Worm (Caenorhabditis elegans) whole organism, L2 larva: ENCODE data around the gene irk-1.

Source experiments
- C34F6.9 ChIP-seq: fragments of 150-350 bp; optimal IDR thresholded peaks from 2 replicates; lab custom pipeline; 2014; ENCODE audit warnings: missing biosample characterization, missing genetic modification characterization
- F13H6.1 ChIP-seq: sonication (generic microtip); optimal IDR thresholded peaks from 2 replicates; lab custom pipeline; 2016; ENCODE audit warnings: missing genetic modification characterization, missing compliant biosample characterization
- R02D3.7 ChIP-seq: fragments of 150-350 bp; optimal IDR thresholded peaks from 2 replicates; lab custom pipeline; 2014; ENCODE audit warnings: missing biosample characterization, missing genetic modification characterization
- Y55F3AM.14 ChIP-seq: fragments of 200-800 bp; sonication (Bioruptor generic); optimal IDR thresholded peaks from 2 replicates; lab custom pipeline; 2018; ENCODE audit warnings: mild to moderate bottlenecking, missing genetic modification characterization, missing compliant biosample characterization
- ZK546.5 ChIP-seq: sonication (generic microtip); optimal IDR thresholded peaks from 2 replicates; lab custom pipeline; 2017; ENCODE audit warnings: missing biosample characterization, missing genetic modification characterization
- ama-1 ChIP-seq: fragments of 150-350 bp; optimal IDR thresholded peaks from 2 replicates; lab custom pipeline; 2018; ENCODE audit warnings: inconsistent platforms
- blmp-1 ChIP-seq: sonication (generic microtip); optimal IDR thresholded peaks from 2 replicates; lab custom pipeline; 2017; ENCODE audit warnings: missing genetic modification characterization, mild to moderate bottlenecking, missing compliant biosample characterization, antibody characterized with exemption, moderate library complexity; ENCODE audit not compliant: insufficient read depth
- ceh-16 ChIP-seq: fragments of 150-350 bp; optimal IDR thresholded peaks from 2 replicates; lab custom pipeline; 2014; ENCODE audit warnings: missing biosample characterization, missing genetic modification characterization
- ceh-82 ChIP-seq: fragments of 150-350 bp; optimal IDR thresholded peaks from 2 replicates; lab custom pipeline; 2014; ENCODE audit warnings: missing biosample characterization, missing genetic modification characterization
- crh-2 ChIP-seq: sonication (generic microtip); optimal IDR thresholded peaks from 2 replicates; lab custom pipeline; 2017; ENCODE audit warnings: missing biosample characterization, missing genetic modification characterization
- egl-27 ChIP-seq: sonication (generic microtip); optimal IDR thresholded peaks from 3 replicates; lab custom pipeline; 2017; ENCODE audit warnings: missing biosample characterization, missing genetic modification reagents, missing genetic modification characterization
- elt-1 ChIP-seq: fragments of 150-350 bp; optimal IDR thresholded peaks from 2 replicates; lab custom pipeline; 2014; ENCODE audit warnings: missing biosample characterization, missing genetic modification characterization
- elt-3 ChIP-seq: sonication (generic microtip); optimal IDR thresholded peaks from 2 replicates; lab custom pipeline; 2017; ENCODE audit warnings: missing biosample characterization, missing genetic modification characterization
- fos-1 ChIP-seq: fragments of 150-350 bp; optimal IDR thresholded peaks from 2 replicates; lab custom pipeline; 2014; ENCODE audit warnings: missing biosample characterization, missing genetic modification characterization
- gmeb-1 ChIP-seq: fragments of 150-350 bp; optimal IDR thresholded peaks from 2 replicates; lab custom pipeline; 2014; ENCODE audit warnings: missing biosample characterization, missing genetic modification characterization
- lin-11 ChIP-seq: fragments of 150-350 bp; sonication (generic microtip); optimal IDR thresholded peaks from 2 replicates; lab custom pipeline; 2014; ENCODE audit warnings: missing biosample characterization, missing genetic modification characterization, inconsistent platforms, mixed read lengths
- lin-13 ChIP-seq: fragments of 150-350 bp; optimal IDR thresholded peaks from 2 replicates; lab custom pipeline; 2014; ENCODE audit warnings: missing biosample characterization, missing genetic modification reagents, missing genetic modification characterization
- lsy-2 ChIP-seq, 2 experiments: fragments of 150-350 bp in 1 of 2; sonication (generic microtip) in 1 of 2; optimal IDR thresholded peaks; 2 replicates each; lab custom pipeline; 2014 to 2017; ENCODE audit warnings: missing biosample characterization in 2 of 2, missing genetic modification characterization in 2 of 2
- mab-5 ChIP-seq: fragments of 150-350 bp; optimal IDR thresholded peaks from 2 replicates; lab custom pipeline; 2014; ENCODE audit warnings: missing biosample characterization, missing genetic modification characterization
- mbf-1 ChIP-seq: sonication (generic microtip); optimal IDR thresholded peaks from 2 replicates; lab custom pipeline; 2017; ENCODE audit warnings: missing biosample characterization, missing genetic modification characterization
- mdl-1 ChIP-seq, 2 experiments: fragments of 150-350 bp in 1 of 2; sonication (generic microtip) in 1 of 2; optimal IDR thresholded peaks; 2 replicates each; lab custom pipeline; 2017; ENCODE audit warnings: missing biosample characterization in 2 of 2, missing genetic modification characterization in 2 of 2
- nhr-12 ChIP-seq: fragments of 150-350 bp; optimal IDR thresholded peaks from 2 replicates; lab custom pipeline; 2014; ENCODE audit warnings: missing biosample characterization, missing genetic modification characterization
- nhr-129 ChIP-seq: fragments of 150-350 bp; optimal IDR thresholded peaks from 2 replicates; lab custom pipeline; 2014; ENCODE audit warnings: missing biosample characterization, missing genetic modification characterization
- nhr-21 ChIP-seq: fragments of 150-350 bp; optimal IDR thresholded peaks from 2 replicates; lab custom pipeline; 2014; ENCODE audit warnings: missing biosample characterization, missing genetic modification characterization
- nhr-23 ChIP-seq: fragments of 150-350 bp; optimal IDR thresholded peaks from 2 replicates; lab custom pipeline; 2014; ENCODE audit warnings: missing biosample characterization, missing genetic modification reagents, missing genetic modification characterization
- nhr-237 ChIP-seq: fragments of 150-350 bp; optimal IDR thresholded peaks from 2 replicates; lab custom pipeline; 2014; ENCODE audit warnings: missing biosample characterization, missing genetic modification characterization
- nhr-6 ChIP-seq: fragments of 150-350 bp; optimal IDR thresholded peaks from 2 replicates; lab custom pipeline; 2014; ENCODE audit warnings: missing biosample characterization, missing genetic modification characterization
- nhr-77 ChIP-seq: fragments of 150-350 bp; optimal IDR thresholded peaks from 2 replicates; lab custom pipeline; 2014; ENCODE audit warnings: missing biosample characterization, missing genetic modification characterization
- peb-1 ChIP-seq: fragments of 150-350 bp; optimal IDR thresholded peaks from 2 replicates; lab custom pipeline; 2014; ENCODE audit warnings: missing biosample characterization, missing genetic modification characterization
- sem-4 ChIP-seq: fragments of 150-350 bp; optimal IDR thresholded peaks from 2 replicates; lab custom pipeline; 2014; ENCODE audit warnings: missing biosample characterization, missing genetic modification reagents, missing genetic modification characterization
- skn-1 ChIP-seq: sonication (generic microtip); optimal IDR thresholded peaks from 2 replicates; lab custom pipeline; 2017; ENCODE audit warnings: missing biosample characterization, missing genetic modification characterization
- sma-3 ChIP-seq: sonication (generic microtip); optimal IDR thresholded peaks from 2 replicates; lab custom pipeline; 2016; ENCODE audit warnings: missing genetic modification reagents, missing genetic modification characterization, missing compliant biosample characterization
- sma-9 ChIP-seq, 2 experiments: fragments of 150-350 bp in 1 of 2; sonication (generic microtip) in 1 of 2; optimal IDR thresholded peaks; 2 replicates each; lab custom pipeline; 2014 to 2016; ENCODE audit warnings: missing genetic modification characterization in 2 of 2, mild to moderate bottlenecking in 1 of 2, missing biosample characterization in 1 of 2, missing compliant biosample characterization in 1 of 2, missing genetic modification reagents in 1 of 2, moderate library complexity in 1 of 2
- unc-39 ChIP-seq: fragments of 150-350 bp; optimal IDR thresholded peaks from 2 replicates; lab custom pipeline; 2014; ENCODE audit warnings: missing biosample characterization, missing genetic modification characterization
- unc-62 ChIP-seq: fragments of 150-350 bp; optimal IDR thresholded peaks from 2 replicates; lab custom pipeline; 2014; ENCODE audit warnings: missing biosample characterization, missing genetic modification reagents, missing genetic modification characterization
- zag-1 ChIP-seq: fragments of 150-350 bp; optimal IDR thresholded peaks from 2 replicates; lab custom pipeline; 2014; ENCODE audit warnings: missing biosample characterization, missing genetic modification characterization
- ztf-1 ChIP-seq: fragments of 200-800 bp; sonication (Bioruptor generic); conservative IDR thresholded peaks from 2 replicates; pipeline ENCODE4 v1.3.6; 2022; ENCODE audit warnings: missing genetic modification characterization, missing compliant biosample characterization
- ztf-4 ChIP-seq: fragments of 150-350 bp; optimal IDR thresholded peaks from 2 replicates; lab custom pipeline; 2014; ENCODE audit warnings: missing biosample characterization, missing genetic modification characterization

The irk-1 gene

ce11 chrX:6746849-6747248, 31.1 kb downstream of the irk-1 start:
- TF ChIP-seq ztf-4 (no peak), unc-39 (tag; lab: Kevin White, UChicago) (no peak), mbf-1 (tag; lab: Kevin White, UChicago) (no peak), nhr-6 (no peak), lin-11 (tag; lab: Kevin White, UChicago) (no peak), R02D3.7 (no peak), sem-4 (no peak), nhr-129 (tag; lab: Kevin White, UChicago) (no peak), gmeb-1 (tag; lab: Kevin White, UChicago) (no peak), mdl-1 (tag; optimal IDR thresholded peaks at IDR 0.05; lab: Kevin White, UChicago) (peak; percentile 68 to 90), lsy-2 (tag; optimal IDR thresholded peaks at IDR 0.05; lab: Kevin White, UChicago) (no peak), ZK546.5 (tag; lab: Kevin White, UChicago) (no peak), Y55F3AM.14 (GFP tag; lab: Kevin White, UChicago) (no peak), zag-1 (no peak), nhr-237 (no peak), sma-9 (GFP tag; optimal IDR thresholded peaks at IDR 0.05; lab: Kevin White, UChicago) (peak; percentile 2), sma-9 (tag; optimal IDR thresholded peaks at IDR 0.05; lab: Kevin White, UChicago) (no peak), ceh-16 (tag; lab: Kevin White, UChicago) (no peak), nhr-77 (no peak), C34F6.9 (peak; percentile 3), egl-27 (tag; lab: Kevin White, UChicago) (no peak), unc-62 (GFP tag; lab: Kevin White, UChicago) (no peak)
- TF ChIP-seq, all 48 proteins: peak for 3

ce11 chrX:6745515-6745914, 32.4 kb downstream of the irk-1 start:
- TF ChIP-seq nhr-21 (tag; lab: Kevin White, UChicago) (peak; percentile 45), egl-27 (tag; lab: Kevin White, UChicago) (peak; percentile 16), nhr-77 (no peak), blmp-1 (tag; lab: Kevin White, UChicago) (no peak), F13H6.1 (peak; percentile 66), mdl-1 (tag; optimal IDR thresholded peaks at IDR 0.05; lab: Kevin White, UChicago) (peak; percentile 80 to 83), nhr-129 (tag; lab: Kevin White, UChicago) (peak; percentile 63), sma-9 (GFP tag; optimal IDR thresholded peaks at IDR 0.05; lab: Kevin White, UChicago) (peak; percentile 89), sma-9 (tag; optimal IDR thresholded peaks at IDR 0.05; lab: Kevin White, UChicago) (no peak)

- TF ChIP-seq nhr-23 (tag; lab: Kevin White, UChicago) (no peak), mbf-1 (tag; lab: Kevin White, UChicago) (no peak), nhr-21 (tag; lab: Kevin White, UChicago) (no peak), peb-1 (tag; lab: Kevin White, UChicago) (no peak), Y55F3AM.14 (GFP tag; lab: Kevin White, UChicago) (no peak), nhr-12 (tag; lab: Kevin White, UChicago) (no peak), mdl-1 (tag; optimal IDR thresholded peaks at IDR 0.05; lab: Kevin White, UChicago) (peak; percentile 84 to 90), elt-3 (no peak), zag-1 (peak; percentile 68), C34F6.9 (no peak), elt-1 (tag; lab: Kevin White, UChicago) (no peak), nhr-6 (no peak), R02D3.7 (no peak), nhr-129 (tag; lab: Kevin White, UChicago) (peak; percentile 80), lsy-2 (tag; optimal IDR thresholded peaks at IDR 0.05; lab: Kevin White, UChicago) (peak in 1 of 2 experiments; percentile 6), sma-9 (GFP tag; optimal IDR thresholded peaks at IDR 0.05; lab: Kevin White, UChicago) (peak; percentile 54), sma-9 (tag; optimal IDR thresholded peaks at IDR 0.05; lab: Kevin White, UChicago) (no peak), ama-1 (no peak)
Observed at ce11 chrX:6744978-6745377, 32.9 kb downstream of the irk-1 start.

ce11 chrX:6744537-6744936, 33.4 kb downstream of the irk-1 start:
- TF ChIP-seq ztf-1 (no peak), sma-9 (GFP tag; optimal IDR thresholded peaks at IDR 0.05; lab: Kevin White, UChicago) (peak; percentile 95), sma-9 (tag; optimal IDR thresholded peaks at IDR 0.05; lab: Kevin White, UChicago) (no peak), mdl-1 (tag; optimal IDR thresholded peaks at IDR 0.05; lab: Kevin White, UChicago) (peak; percentile 78 to 95), egl-27 (tag; lab: Kevin White, UChicago) (peak; percentile 33), sma-3 (GFP tag; lab: Kevin White, UChicago) (peak; percentile 19), fos-1 (peak; percentile 95), crh-2 (tag; lab: Kevin White, UChicago) (peak; percentile 48), unc-39 (tag; lab: Kevin White, UChicago) (no peak), blmp-1 (tag; lab: Kevin White, UChicago) (peak; percentile 11), nhr-21 (tag; lab: Kevin White, UChicago) (peak; percentile 25), nhr-237 (no peak), gmeb-1 (tag; lab: Kevin White, UChicago) (peak; percentile 65), skn-1 (peak; percentile 28), lin-13 (GFP tag; lab: Kevin White, UChicago) (no peak), ceh-82 (tag; lab: Kevin White, UChicago) (no peak), ama-1 (no peak), mab-5 (tag; lab: Kevin White, UChicago) (no peak)
